Worm (Caenorhabditis elegans): ENCODE measurements around the gene dpy-8.

DNA sequence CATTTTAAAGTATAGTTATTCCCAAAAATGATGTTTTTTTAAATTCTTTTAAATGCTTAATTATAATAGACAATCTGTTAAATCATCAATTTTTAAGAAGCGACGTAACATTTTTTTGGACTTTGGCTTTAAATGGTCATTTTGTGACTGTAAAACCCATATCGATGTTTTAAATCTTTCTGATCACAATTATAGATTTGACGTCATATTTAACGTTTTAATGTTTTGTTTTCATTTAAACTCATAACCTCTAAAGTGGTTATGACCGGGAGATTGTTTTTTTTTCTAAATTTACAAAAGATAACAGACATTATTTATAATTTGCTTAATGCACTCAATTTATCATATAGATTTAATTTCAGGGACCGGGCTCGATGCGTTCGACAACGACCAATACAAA, 38.4 kb downstream of the dpy-8 start:
- TF ChIP-seq unc-62 (GFP tag; optimal IDR thresholded peaks at IDR 0.05) (no peak), efl-1 (optimal IDR thresholded peaks at IDR 0.05) (no peak), efl-1 (GFP tag; optimal IDR thresholded peaks at IDR 0.05 in 1 of 2) (no peak), hlh-17 (GFP tag; optimal IDR thresholded peaks at IDR 0.05; ENCODE audit: borderline replicate concordance) (no peak)

Measured in whole organism, L1 larva.